Worm (Caenorhabditis elegans): ENCODE results near the gene R02F2.1.

Gene R02F2.1

DNA sequence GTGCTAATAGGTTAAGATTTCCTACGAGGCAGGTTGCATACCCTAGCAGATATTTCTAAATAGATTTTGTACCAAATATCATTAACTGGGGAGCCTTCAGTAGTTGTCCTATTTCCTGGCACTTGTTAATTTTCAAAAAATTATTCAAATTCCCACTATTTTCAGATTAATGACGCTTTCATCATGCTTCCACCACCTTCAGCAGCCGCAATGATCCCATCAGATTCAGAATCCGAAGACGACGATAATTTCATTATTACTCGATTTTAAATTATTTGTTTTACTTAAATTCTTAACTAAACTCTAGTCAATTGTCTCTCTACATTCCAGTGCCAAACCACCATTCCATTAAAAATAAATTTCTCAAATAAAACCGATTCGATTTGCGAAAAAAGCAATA is 49.2 kb downstream of the R02F2.1 start (continued):
- TF ChIP-seq ama-1 (optimal IDR thresholded peaks at IDR 0.05) (peak; percentile 60), tra-1 (GFP tag; IDR thresholded peaks at IDR 0.05) (0 out of 2 replicates have a peak, but pooled peaks have one; percentile 20), nhr-28 (tag; optimal IDR thresholded peaks at IDR 0.05) (no peak), nhr-77 (tag; optimal IDR thresholded peaks at IDR 0.05) (peak; percentile 35), daf-19 (GFP tag; conservative IDR thresholded peaks at IDR 0.05) (no peak)

DNA sequence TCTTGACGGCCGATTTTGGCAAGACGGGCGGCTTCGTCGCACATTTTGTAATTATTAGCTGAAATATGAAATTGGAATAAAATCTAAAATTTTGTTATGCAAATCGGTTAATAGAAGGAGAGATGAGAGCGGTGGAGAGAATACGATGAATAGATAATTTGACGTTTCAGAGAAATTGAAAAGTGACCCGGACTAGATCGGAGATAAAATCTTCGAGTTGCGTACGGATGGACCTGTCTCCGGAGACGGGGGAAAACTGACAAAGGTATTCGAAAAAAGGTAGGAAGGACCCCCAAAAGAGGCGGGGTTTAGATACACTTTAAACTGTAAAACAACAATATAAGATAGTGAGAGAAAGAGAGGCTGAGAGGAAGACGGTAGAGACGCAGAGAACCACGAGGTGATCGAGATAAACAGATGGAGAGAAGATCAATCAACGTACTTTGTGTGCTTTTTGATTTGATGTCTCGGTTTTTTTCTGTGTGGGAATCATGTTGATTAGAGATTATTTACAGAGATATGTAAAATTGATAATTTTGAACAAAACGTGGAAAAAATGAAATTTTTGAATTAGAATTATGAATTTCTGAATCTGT is 50.5 kb downstream of the R02F2.1 start, which contains the start of gene F09F7.6:
TSS of gene F09F7.6 (minus strand) at position 64 of the 596 bp plus-strand sequence.
- TF ChIP-seq nhr-237 (tag; optimal IDR thresholded peaks at IDR 0.05) (no peak), nhr-28 (tag; optimal IDR thresholded peaks at IDR 0.05) (peak; percentile 82), T20F7.1 (GFP tag; optimal IDR thresholded peaks at IDR 0.05) (peak; percentile 9), unc-62 (GFP tag; optimal IDR thresholded peaks at IDR 0.05 in 1 of 2) (peak in 1 of 2 experiments; percentile 96), unc-62 (tag; optimal IDR thresholded peaks at IDR 0.05) (no peak), nhr-6 (tag; optimal IDR thresholded peaks at IDR 0.05) (peak; percentile 38), hlh-30 (tag; optimal IDR thresholded peaks at IDR 0.05; ENCODE audit: insufficient read depth) (peak; percentile 92), mxl-3 (GFP tag; optimal IDR thresholded peaks at IDR 0.05) (peak; percentile 68), ama-1 (optimal IDR thresholded peaks at IDR 0.05) (peak; percentile 92), nhr-102 (tag; optimal IDR thresholded peaks at IDR 0.05) (peak; percentile 24), nhr-76 (tag; optimal IDR thresholded peaks at IDR 0.05) (no peak), lin-1 (GFP tag; IDR thresholded peaks at IDR 0.05) (no peak), dmd-6 (GFP tag; IDR thresholded peaks at IDR 0.05) (peak; percentile 81), mdt-29 (GFP tag; IDR thresholded peaks at IDR 0.05) (no peak), php-3 (GFP tag; IDR thresholded peaks at IDR 0.05) (no peak), mes-2 (tag; optimal IDR thresholded peaks at IDR 0.05; ENCODE audit: poor library complexity, severe bottlenecking) (peak; percentile 21), ces-1 (GFP tag; optimal IDR thresholded peaks at IDR 0.05) (no peak), daf-12 (tag; optimal IDR thresholded peaks at IDR 0.05) (no peak), unc-39 (tag; optimal IDR thresholded peaks at IDR 0.05) (no peak), gei-8 (GFP tag; optimal IDR thresholded peaks at IDR 0.05) (no peak), Y48G9A.11 (GFP tag; IDR thresholded peaks at IDR 0.05) (no peak), tra-1 (GFP tag; IDR thresholded peaks at IDR 0.05) (peak; percentile 74), ceh-28 (tag; optimal IDR thresholded peaks at IDR 0.05) (no peak), nhr-25 (tag; optimal IDR thresholded peaks at IDR 0.05; ENCODE audit: borderline replicate concordance, insufficient read depth) (no peak), daf-16 (GFP tag; optimal IDR thresholded peaks at IDR 0.05) (peak; percentile 77 to 80), daf-16 (tag; optimal IDR thresholded peaks at IDR 0.05) (peak; percentile 93), unc-130 (GFP tag; optimal IDR thresholded peaks at IDR 0.05) (no peak), ceh-44 (GFP tag; IDR thresholded peaks at IDR 0.05) (no peak), mdl-1 (tag; optimal IDR thresholded peaks at IDR 0.05) (peak; percentile 82 to 94), zfp-2 (tag; optimal IDR thresholded peaks at IDR 0.05) (no peak), F37D6.2 (tag; optimal IDR thresholded peaks at IDR 0.05) (no peak), aha-1 (tag) (peak; percentile 89), mxl-2 (GFP tag; conservative IDR thresholded peaks at IDR 0.05) (no peak), hif-1 (tag; optimal IDR thresholded peaks at IDR 0.05) (peak in 1 of 2 experiments; percentile 49), ceh-20 (GFP tag; IDR thresholded peaks at IDR 0.05) (peak; percentile 59; the same call in 1 of the 2 replicates), egl-27 (tag; optimal IDR thresholded peaks at IDR 0.05) (no peak), nhr-77 (tag; optimal IDR thresholded peaks at IDR 0.05) (peak; percentile 84), pha-4 (GFP tag; IDR thresholded peaks at IDR 0.05) (no peak), pha-4 (tag; optimal IDR thresholded peaks at IDR 0.05) (no peak), lsy-2 (tag; optimal IDR thresholded peaks at IDR 0.05) (peak in 1 of 2 experiments; percentile 69), mep-1 (tag; optimal IDR thresholded peaks at IDR 0.05) (peak; percentile 71), ztf-7 (tag; optimal IDR thresholded peaks at IDR 0.05) (peak; percentile 13), duxl-1 (tag; optimal IDR thresholded peaks at IDR 0.05; ENCODE audit: poor library complexity) (no peak), nhr-10 (tag; optimal IDR thresholded peaks at IDR 0.05) (peak; percentile 2), T26A8.4 (GFP tag; IDR thresholded peaks at IDR 0.05) (no peak), dve-1 (tag; optimal IDR thresholded peaks at IDR 0.05; ENCODE audit: insufficient read depth) (peak; percentile 96), nhr-48 (tag; optimal IDR thresholded peaks at IDR 0.05) (peak; percentile 33)
